Fruit fly (Drosophila melanogaster): ENCODE data around the gene Cpr67B.

The Cpr67B gene

DNA sequence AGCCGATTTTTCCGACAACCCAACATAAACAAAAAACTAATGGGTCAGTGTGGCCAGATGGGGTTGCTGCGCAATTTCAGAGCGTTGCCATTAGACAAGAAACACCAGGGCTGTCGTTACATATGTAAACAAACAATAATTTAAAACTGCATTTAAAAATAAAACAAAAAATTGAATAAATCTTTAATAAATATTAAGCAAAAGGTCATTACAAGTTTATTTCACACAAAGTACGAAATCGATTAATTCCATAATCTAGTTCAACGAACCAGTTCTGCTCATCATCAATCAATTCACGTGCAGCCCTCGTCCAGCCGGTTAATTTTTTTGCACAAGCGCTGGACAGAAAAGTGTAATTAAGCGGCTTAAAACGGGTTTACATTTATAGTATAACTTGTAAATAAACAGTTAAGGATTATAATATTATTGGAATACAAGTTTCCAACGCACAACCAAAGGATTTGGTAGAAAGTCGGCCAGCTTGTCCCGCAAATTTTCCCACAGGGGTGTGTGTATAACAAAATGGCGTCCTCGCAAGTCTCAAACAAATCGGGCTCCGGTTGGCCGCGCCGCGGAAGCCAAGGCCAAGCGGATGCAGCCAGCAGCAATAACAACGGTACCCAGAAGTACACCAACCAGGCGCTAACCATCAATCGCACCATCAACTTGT, 6.3 kb downstream of the Cpr67B start, which contains the start of the genes CG4022 and Cpsf5 (continued):
- TF ChIP-seq CG2712 (tag; optimal IDR thresholded peaks at IDR 0.05) = peak; percentile 91
- peak; percentile 52; the same call in 1 of the 2 replicates for TF ChIP-seq danr (GFP tag; IDR thresholded peaks at IDR 0.05)
- peak; percentile 46 for TF ChIP-seq slp2 (GFP tag; optimal IDR thresholded peaks at IDR 0.05)
- peak; percentile 64 for TF ChIP-seq CG1603 (tag; optimal IDR thresholded peaks at IDR 0.05)
- TF ChIP-seq exex (tag; optimal IDR thresholded peaks at IDR 0.05) = peak; percentile 77
- TF ChIP-seq CG13296 (GFP tag; optimal IDR thresholded peaks at IDR 0.05) = peak; percentile 72
- TF ChIP-seq ind (GFP tag; optimal IDR thresholded peaks at IDR 0.05) = peak; percentile 75
- TF ChIP-seq CG10462 (GFP tag; optimal IDR thresholded peaks at IDR 0.05) = peak; percentile 67
- TF ChIP-seq CG30431 (GFP tag; optimal IDR thresholded peaks at IDR 0.05) = peak; percentile 52
- peak; percentile 66; the same call in 1 of the 2 replicates for TF ChIP-seq CG8765 (GFP tag; IDR thresholded peaks at IDR 0.05)
- peak; percentile 71 for TF ChIP-seq gfzf (GFP tag; optimal IDR thresholded peaks at IDR 0.05)
- TF ChIP-seq CG3726 (GFP tag; IDR thresholded peaks at IDR 0.05) = no peak
- no peak for TF ChIP-seq hth (optimal IDR thresholded peaks at IDR 0.05)
- peak; percentile 63 to 70 for TF ChIP-seq chif (GFP tag; optimal IDR thresholded peaks at IDR 0.05)
- peak; percentile 87 for TF ChIP-seq CG13775 (GFP tag; optimal IDR thresholded peaks at IDR 0.05)
- peak; percentile 86 for TF ChIP-seq dmrt11E (tag; optimal IDR thresholded peaks at IDR 0.05)
- peak; percentile 69 for TF ChIP-seq CG12219 (GFP tag; optimal IDR thresholded peaks at IDR 0.05)
- peak; percentile 66 to 85 for TF ChIP-seq dpn (GFP tag; optimal IDR thresholded peaks at IDR 0.05)
- peak; percentile 82 for TF ChIP-seq CG12155 (GFP tag; optimal IDR thresholded peaks at IDR 0.05)
- peak; percentile 48 for TF ChIP-seq Dref (GFP tag; IDR thresholded peaks at IDR 0.05)
- TF ChIP-seq kay (GFP tag; optimal IDR thresholded peaks at IDR 0.05) = peak; percentile 71
- no peak for TF ChIP-seq disco-r (GFP tag; optimal IDR thresholded peaks at IDR 0.05)
- TF ChIP-seq Dek (tag; optimal IDR thresholded peaks at IDR 0.05) = peak; percentile 83
- TF ChIP-seq toy (GFP tag; IDR thresholded peaks at IDR 0.05) = peak; percentile 24; the same call in 1 of the 2 replicates
- peak; percentile 48; the same call in 1 of the 2 replicates for TF ChIP-seq amos (GFP tag; IDR thresholded peaks at IDR 0.05; ENCODE audit: partially characterized antibody)
- TF ChIP-seq CG2129 (GFP tag; IDR thresholded peaks at IDR 0.05; ENCODE audit: partially characterized antibody) = no peak
- TF ChIP-seq mam (GFP tag; optimal IDR thresholded peaks at IDR 0.05) = peak; percentile 73
- TF ChIP-seq sqz (GFP tag; optimal IDR thresholded peaks at IDR 0.05) = peak; percentile 84
- no peak for TF ChIP-seq CG4360 (GFP tag; IDR thresholded peaks at IDR 0.05)
- peak; percentile 44 for TF ChIP-seq NC2β (GFP tag; optimal IDR thresholded peaks at IDR 0.05)
- peak; percentile 90 for TF ChIP-seq CG14710 (tag; optimal IDR thresholded peaks at IDR 0.05)
- peak; percentile 79 for TF ChIP-seq Nf-YC (tag; optimal IDR thresholded peaks at IDR 0.05)
- TF ChIP-seq CG17568 (GFP tag; optimal IDR thresholded peaks at IDR 0.05) = peak; percentile 63
- TF ChIP-seq croc (GFP tag; conservative IDR thresholded peaks at IDR 0.05) = peak; percentile 73
- TF ChIP-seq vvl (GFP tag; IDR thresholded peaks at IDR 0.05) = peak; percentile 85
- TF ChIP-seq H2.0 (GFP tag; IDR thresholded peaks at IDR 0.05) = peak; percentile 81
- TF ChIP-seq sim (GFP tag; IDR thresholded peaks at IDR 0.05) = no peak
- TF ChIP-seq Spps (tag; optimal IDR thresholded peaks at IDR 0.05) = peak; percentile 67
- TF ChIP-seq lola (GFP tag; optimal IDR thresholded peaks at IDR 0.05) = peak in 1 of 3 experiments; percentile 84
- no peak for TF ChIP-seq TFAM (GFP tag; optimal IDR thresholded peaks at IDR 0.05)
- no peak for TF ChIP-seq tna (GFP tag; IDR thresholded peaks at IDR 0.05; ENCODE audit: partially characterized antibody)
- peak; percentile 75 for TF ChIP-seq Hr3 (GFP tag; optimal IDR thresholded peaks at IDR 0.05)
- peak; percentile 54 for TF ChIP-seq vfl (GFP tag; optimal IDR thresholded peaks at IDR 0.05)
- TF ChIP-seq p53 (GFP tag; optimal IDR thresholded peaks at IDR 0.05) = no peak
- peak; percentile 85 for TF ChIP-seq Atf6 (GFP tag; IDR thresholded peaks at IDR 0.05)
- TF ChIP-seq crol (GFP tag; IDR thresholded peaks at IDR 0.05) = no peak
- TF ChIP-seq CG4404 (GFP tag; IDR thresholded peaks at IDR 0.05) = peak; percentile 76
- peak; percentile 84 for TF ChIP-seq Ssrp (tag; optimal IDR thresholded peaks at IDR 0.05)
- peak; percentile 73 for TF ChIP-seq CG12942 (GFP tag; optimal IDR thresholded peaks at IDR 0.05)
- peak; percentile 79 for TF ChIP-seq Blimp-1 (GFP tag; optimal IDR thresholded peaks at IDR 0.05)
